Worm (Caenorhabditis elegans) whole organism, early embryonic: ENCODE data around the gene spd-3.

Experiments used
- B0310.2 ChIP-seq: sonication (generic microtip); optimal IDR thresholded peaks from 2 replicates; lab custom pipeline; 2016; ENCODE audit warnings: mild to moderate bottlenecking, missing genetic modification characterization, missing compliant biosample characterization
- F13C5.2 ChIP-seq: sonication (generic microtip); optimal IDR thresholded peaks from 2 replicates; lab custom pipeline; 2017; ENCODE audit warnings: mild to moderate bottlenecking, missing genetic modification characterization, inconsistent platforms, missing compliant biosample characterization
- ama-1 ChIP-seq: fragments of 150-350 bp; optimal IDR thresholded peaks from 2 replicates; lab custom pipeline; 2014
- ceh-36 ChIP-seq: sonication (generic microtip); optimal IDR thresholded peaks from 2 replicates; lab custom pipeline; 2016; ENCODE audit warnings: missing genetic modification characterization, inconsistent platforms, missing compliant biosample characterization
- ets-7 ChIP-seq: sonication (generic microtip); optimal IDR thresholded peaks from 2 replicates; lab custom pipeline; 2016; ENCODE audit warnings: missing genotype, missing genetic modification characterization, missing compliant biosample characterization
- hnd-1 ChIP-seq: sonication (generic microtip); optimal IDR thresholded peaks from 2 replicates; lab custom pipeline; 2016; ENCODE audit warnings: missing genetic modification characterization, missing compliant biosample characterization
- pes-1 ChIP-seq: fragments of 200-800 bp; sonication (Bioruptor generic); IDR thresholded peaks from 2 replicates; pipeline ENCODE4 v1.3.6; 2022; ENCODE audit warnings: missing genetic modification reagents, missing genetic modification characterization, missing compliant biosample characterization
- sea-1 ChIP-seq: fragments of 200-800 bp; sonication (Bioruptor generic); conservative IDR thresholded peaks from 2 replicates; pipeline ENCODE4 v1.3.6; 2022; ENCODE audit warnings: missing genetic modification characterization, missing compliant biosample characterization
- tbx-11 ChIP-seq: fragments of 200-800 bp; sonication (Bioruptor generic); IDR thresholded peaks from 2 replicates; pipeline ENCODE4 v1.3.6; 2022; ENCODE audit warnings: missing genetic modification characterization, missing compliant biosample characterization
- tbx-37 ChIP-seq: fragments of 200-800 bp; sonication (Bioruptor generic); conservative IDR thresholded peaks from 2 replicates; pipeline ENCODE4 v1.3.6; 2022; ENCODE audit warnings: missing genetic modification reagents, missing genetic modification characterization, missing compliant biosample characterization

ce11 chrIV:6756374-6756773, 6.1 kb upstream of the spd-3 start:
- no peak; the same call in 1 of the 2 replicates for TF ChIP-seq pes-1 (GFP tag; lab: Robert Waterston, UW)
- TF ChIP-seq ama-1: no peak
- peak; percentile 94 for TF ChIP-seq F13C5.2 (tag; lab: Kevin White, UChicago)
- TF ChIP-seq hnd-1 (tag; lab: Kevin White, UChicago): peak; percentile 60
- TF ChIP-seq B0310.2: peak; percentile 47
- peak; percentile 69 for TF ChIP-seq ets-7 (tag; lab: Kevin White, UChicago)
- TF ChIP-seq tbx-37 (GFP tag; lab: Robert Waterston, UW): peak; percentile 81
- peak; percentile 80 for TF ChIP-seq tbx-11 (GFP tag; lab: Robert Waterston, UW)
- peak; percentile 91 for TF ChIP-seq sea-1 (GFP tag; lab: Robert Waterston, UW)
- peak; percentile 71 for TF ChIP-seq ceh-36 (tag; lab: Kevin White, UChicago)
